Fruit fly (Drosophila melanogaster): ENCODE data around the gene Taf13.

Gene Taf13

dm6 chr2L:20120388-20121232, 27.0 kb upstream of the Taf13 start:
- TF ChIP-seq CG31627 (GFP tag; optimal IDR thresholded peaks at IDR 0.05) (peak; percentile 85), ss (GFP tag; optimal IDR thresholded peaks at IDR 0.05) (peak; percentile 51 to 56), fd59A (GFP tag; optimal IDR thresholded peaks at IDR 0.05) (peak; percentile 42), dsx (GFP tag; optimal IDR thresholded peaks at IDR 0.05; ENCODE audit: poor library complexity, severe bottlenecking) (peak; percentile 52), Smox (GFP tag; optimal IDR thresholded peaks at IDR 0.05) (peak; percentile 30), cyc (GFP tag; optimal IDR thresholded peaks at IDR 0.05) (peak; percentile 86), CG16779 (tag; optimal IDR thresholded peaks at IDR 0.05) (peak; percentile 20), Eip75B (GFP tag; optimal IDR thresholded peaks at IDR 0.05) (peak; percentile 30), vri (GFP tag; optimal IDR thresholded peaks at IDR 0.05) (peak; percentile 27), Hr39 (GFP tag; optimal IDR thresholded peaks at IDR 0.05) (peak; percentile 81), Gug (GFP tag; IDR thresholded peaks at IDR 0.05) (peak; percentile 54), Ets96B (tag; optimal IDR thresholded peaks at IDR 0.05) (peak; percentile 49), CG11762 (GFP tag; optimal IDR thresholded peaks at IDR 0.05; ENCODE audit: insufficient read depth) (peak; percentile 12), esn (GFP tag; optimal IDR thresholded peaks at IDR 0.05) (peak; percentile 67), CG4318 (GFP tag; optimal IDR thresholded peaks at IDR 0.05) (peak; percentile 53), CG11902 (GFP tag; optimal IDR thresholded peaks at IDR 0.05) (peak; percentile 62), CG32006 (GFP tag; optimal IDR thresholded peaks at IDR 0.05) (peak; percentile 70), Hr4 (GFP tag; optimal IDR thresholded peaks at IDR 0.05) (peak; percentile 45), Hr38 (GFP tag; optimal IDR thresholded peaks at IDR 0.05) (no peak), Met (GFP tag; optimal IDR thresholded peaks at IDR 0.05) (peak; percentile 39), Eip78C (GFP tag) (peak; percentile 89), Lpt (GFP tag; optimal IDR thresholded peaks at IDR 0.05) (no peak), OdsH (GFP tag; optimal IDR thresholded peaks at IDR 0.05) (peak; percentile 32), eg (GFP tag; IDR thresholded peaks at IDR 0.05) (peak; percentile 61; the same call in 2 of the 3 replicates), lz (GFP tag; optimal IDR thresholded peaks at IDR 0.05) (peak; percentile 77), Sox102F (GFP tag; optimal IDR thresholded peaks at IDR 0.05) (peak; percentile 64), acj6 (GFP tag; optimal IDR thresholded peaks at IDR 0.05) (peak; percentile 53), CG6163 (GFP tag; IDR thresholded peaks at IDR 0.05) (peak; percentile 49), CG8119 (GFP tag; IDR thresholded peaks at IDR 0.05) (peak; percentile 80; the same call in 2 of the 3 replicates), fd85E (GFP tag; optimal IDR thresholded peaks at IDR 0.05) (no peak), CG11294 (GFP tag; IDR thresholded peaks at IDR 0.05) (no peak), Sox15 (GFP tag; optimal IDR thresholded peaks at IDR 0.05) (no peak), CG3032 (tag; optimal IDR thresholded peaks at IDR 0.05) (peak; percentile 70), topi (GFP tag; optimal IDR thresholded peaks at IDR 0.05) (peak; percentile 47), achi (GFP tag; optimal IDR thresholded peaks at IDR 0.05) (peak; percentile 35), CG15336 (GFP tag; IDR thresholded peaks at IDR 0.05) (no peak), CG8632 (GFP tag; optimal IDR thresholded peaks at IDR 0.05) (peak; percentile 27), CG6808 (GFP tag; optimal IDR thresholded peaks at IDR 0.05) (peak; percentile 60), net (GFP tag; optimal IDR thresholded peaks at IDR 0.05) (peak; percentile 62), CG10631 (GFP tag; optimal IDR thresholded peaks at IDR 0.05) (peak; percentile 65), CG9139 (GFP tag; optimal IDR thresholded peaks at IDR 0.05) (peak; percentile 50), Ets21C (GFP tag; optimal IDR thresholded peaks at IDR 0.05) (no peak), Blimp-1 (GFP tag; optimal IDR thresholded peaks at IDR 0.05) (peak; percentile 33), CG34406 (GFP tag; optimal IDR thresholded peaks at IDR 0.05) (peak; percentile 53), spab (GFP tag; optimal IDR thresholded peaks at IDR 0.05) (peak; percentile 50), Sox14 (GFP tag; optimal IDR thresholded peaks at IDR 0.05) (peak; percentile 9), pdm3 (GFP tag; optimal IDR thresholded peaks at IDR 0.05) (peak; percentile 66), CG10669 (GFP tag; optimal IDR thresholded peaks at IDR 0.05) (peak; percentile 49), dac (GFP tag; optimal IDR thresholded peaks at IDR 0.05) (peak; percentile 26), CG3919 (GFP tag; optimal IDR thresholded peaks at IDR 0.05) (peak; percentile 66)
